Fruit fly (Drosophila melanogaster) Kc167 (cell line): Measurements from ENCODE around the gene SrpRalpha.

Experiments
- insv ChIP-seq: fragments of >200 bp; optimal IDR thresholded peaks from 3 replicates; lab custom pipeline; 2018; ENCODE audit warnings: missing external identifiers
- psq ChIP-seq: fragments of >200 bp; optimal IDR thresholded peaks from 2 replicates; lab custom pipeline; 2017; ENCODE audit warnings: missing external identifiers

dm6 chrX:11148272-11148835, 19.5 kb upstream of the SrpRalpha start, which contains the start of gene Ran:
- TF ChIP-seq psq (lab: Kevin White, UChicago) = no peak
- TF ChIP-seq insv = no peak
